Worm (Caenorhabditis elegans): ENCODE data around the gene srw-84.

The srw-84 gene

ce11 chrV:19433806-19434437 is 52.9 kb downstream of the srw-84 start, which contains the start of gene C25F9.16:
TSS of gene C25F9.16 (plus strand) at chrV:19434387.
- TF ChIP-seq unc-62 (GFP tag; optimal IDR thresholded peaks at IDR 0.05) = no peak

Data from whole organism, dauer.